Worm (Caenorhabditis elegans) whole organism, young adult: ENCODE results near the gene F16B12.4.

Experiments
- B0019.2 ChIP-seq: fragments of 200-800 bp; sonication (Bioruptor generic); conservative IDR thresholded peaks from 2 replicates; pipeline ENCODE4 v1.3.6; 2022; ENCODE audit warnings: missing genetic modification reagents, missing genetic modification characterization, missing compliant biosample characterization
- Y79H2A.3 ChIP-seq: fragments of 200-800 bp; sonication (Bioruptor generic); conservative IDR thresholded peaks from 2 replicates; pipeline ENCODE4 v1.3.6; 2022; ENCODE audit warnings: missing genetic modification reagents, missing genetic modification characterization, missing compliant biosample characterization
- ama-1 ChIP-seq, 3 experiments: fragments of 150-350 bp in 1 of 3; sonication (generic microtip) in 2 of 3; optimal IDR thresholded peaks; 2 replicates each; lab custom pipeline; 2014 to 2018; ENCODE audit warnings: missing biosample characterization in 2 of 3, missing genetic modification characterization in 2 of 3, missing genetic modification reagents in 2 of 3
- egrh-3 ChIP-seq: fragments of 200-800 bp; sonication (Bioruptor generic); IDR thresholded peaks from 2 replicates; pipeline ENCODE4 v1.3.6; 2022; ENCODE audit warnings: missing genetic modification reagents, missing genetic modification characterization, missing compliant biosample characterization
- sea-2 ChIP-seq: fragments of 200-800 bp; sonication (Bioruptor generic); IDR thresholded peaks from 2 replicates; pipeline ENCODE4 v1.3.6; 2022; ENCODE audit warnings: missing genetic modification characterization, missing compliant biosample characterization

ce11 chrX:14141344-14141841 is 42.9 kb upstream of the F16B12.4 start:
- TF ChIP-seq Y79H2A.3 (no peak), ama-1 (optimal IDR thresholded peaks at IDR 0.05; lab: Kevin White, UChicago) (no peak), ama-1 (GFP tag; optimal IDR thresholded peaks at IDR 0.05; lab: Kevin White, UChicago) (no peak), sea-2 (GFP tag; lab: Robert Waterston, UW) (no peak), B0019.2 (GFP tag; lab: Robert Waterston, UW) (no peak), egrh-3 (GFP tag; lab: Robert Waterston, UW) (no peak)
